Worm (Caenorhabditis elegans) whole organism, L1 larva: ENCODE data around the gene ets-5.

Experiments
- ceh-82 ChIP-seq, 3 experiments: fragments of 150-350 bp in 1 of 3; sonication (generic microtip) in 2 of 3; optimal IDR thresholded peaks; 2 replicates each; lab custom pipeline; 2014 to 2017; ENCODE audit warnings: missing biosample characterization in 3 of 3, missing genetic modification characterization in 3 of 3
- nhr-11 ChIP-seq: fragments of 150-350 bp; optimal IDR thresholded peaks from 2 replicates; lab custom pipeline; 2014; ENCODE audit warnings: missing biosample characterization, missing genetic modification characterization

DNA sequence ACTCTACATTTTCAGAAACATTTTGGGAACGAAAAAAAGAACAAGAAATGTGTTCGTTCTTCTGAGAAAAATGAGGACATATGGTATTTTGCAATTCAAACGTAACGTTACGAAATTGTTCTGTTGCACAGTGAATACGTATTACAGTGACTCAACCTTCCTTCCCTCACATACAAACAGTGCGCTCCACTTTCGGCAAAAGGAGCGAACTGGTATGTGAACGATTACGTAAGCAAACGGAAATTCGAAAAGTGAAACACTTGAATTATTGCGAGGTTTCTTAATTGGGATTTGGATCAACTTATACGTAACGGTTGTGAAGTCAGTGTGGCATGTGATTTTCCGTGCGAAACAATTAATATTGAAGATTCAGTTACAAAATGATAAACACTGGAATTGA lies 36.5 kb upstream of the ets-5 start:
- TF ChIP-seq ceh-82 (tag; optimal IDR thresholded peaks at IDR 0.05; lab: Kevin White, UChicago) = no peak
- no peak for TF ChIP-seq nhr-11 (tag; lab: Kevin White, UChicago)
